Worm (Caenorhabditis elegans) whole organism, early embryonic: ENCODE data around the gene flp-32.

Source experiments
- B0310.2 ChIP-seq: sonication (generic microtip); optimal IDR thresholded peaks from 2 replicates; lab custom pipeline; 2016; ENCODE audit warnings: mild to moderate bottlenecking, missing genetic modification characterization, missing compliant biosample characterization
- aly-1 ChIP-seq: sonication (generic microtip); optimal IDR thresholded peaks from 2 replicates; lab custom pipeline; 2016; ENCODE audit warnings: missing genetic modification characterization, missing compliant biosample characterization
- ama-1 ChIP-seq: fragments of 150-350 bp; optimal IDR thresholded peaks from 2 replicates; lab custom pipeline; 2014
- ceh-13 ChIP-seq: fragments of 200-800 bp; sonication (Bioruptor generic); optimal IDR thresholded peaks from 2 replicates; lab custom pipeline; 2018; ENCODE audit warnings: mild to moderate bottlenecking, missing genetic modification characterization, missing compliant biosample characterization
- flt-1 ChIP-seq: fragments of 200-800 bp; sonication (Bioruptor generic); IDR thresholded peaks from 2 replicates; pipeline ENCODE4 v1.3.6; 2022; ENCODE audit warnings: missing genetic modification characterization, missing compliant biosample characterization
- hmg-4 ChIP-seq: fragments of 200-800 bp; sonication (Bioruptor generic); optimal IDR thresholded peaks from 2 replicates; lab custom pipeline; 2018; ENCODE audit warnings: mild to moderate bottlenecking, missing genetic modification characterization, missing compliant biosample characterization
- hnd-1 ChIP-seq: sonication (generic microtip); optimal IDR thresholded peaks from 2 replicates; lab custom pipeline; 2016; ENCODE audit warnings: missing genetic modification characterization, missing compliant biosample characterization
- tbx-11 ChIP-seq: fragments of 200-800 bp; sonication (Bioruptor generic); IDR thresholded peaks from 2 replicates; pipeline ENCODE4 v1.3.6; 2022; ENCODE audit warnings: missing genetic modification characterization, missing compliant biosample characterization
- tbx-37 ChIP-seq: fragments of 200-800 bp; sonication (Bioruptor generic); conservative IDR thresholded peaks from 2 replicates; pipeline ENCODE4 v1.3.6; 2022; ENCODE audit warnings: missing genetic modification reagents, missing genetic modification characterization, missing compliant biosample characterization

ce11 chrX:15468657-15469056, 35.1 kb downstream of the flp-32 start:
- TF ChIP-seq ceh-13 (GFP tag; lab: Kevin White, UChicago) (no peak), ama-1 (lab: Kevin White, UChicago) (no peak), flt-1 (no peak), aly-1 (no peak), tbx-11 (GFP tag; lab: Robert Waterston, UW) (no peak), tbx-37 (GFP tag; lab: Robert Waterston, UW) (no peak), hmg-4 (GFP tag; lab: Kevin White, UChicago) (no peak), hnd-1 (no peak), B0310.2 (tag; lab: Kevin White, UChicago) (no peak)
